Fruit fly (Drosophila melanogaster) whole organism, wandering third instar larva: ENCODE measurements around the gene Akap200.

Source experiments
- Abd-B ChIP-seq: fragments of >200 bp; optimal IDR thresholded peaks from 2 replicates; lab custom pipeline; 2017; ENCODE audit warnings: missing biosample characterization, missing genetic modification characterization
- CG32264 ChIP-seq: fragments of 200-800 bp; sonication (Bioruptor generic); optimal IDR thresholded peaks from 2 replicates; lab custom pipeline; 2016; ENCODE audit warnings: missing biosample characterization, missing genetic modification characterization
- CG9705 ChIP-seq: fragments of 200-800 bp; sonication (Bioruptor generic); optimal IDR thresholded peaks from 2 replicates; lab custom pipeline; 2018; ENCODE audit warnings: missing biosample characterization, mild to moderate bottlenecking, missing genetic modification characterization
- CrebA ChIP-seq: fragments of 200-800 bp; sonication (Bioruptor generic); optimal IDR thresholded peaks from 2 replicates; lab custom pipeline; 2016; ENCODE audit warnings: missing biosample characterization, mild to moderate bottlenecking, missing genetic modification characterization, borderline replicate concordance
- Dfd ChIP-seq: fragments of >200 bp; optimal IDR thresholded peaks from 2 replicates; lab custom pipeline; 2017; ENCODE audit warnings: missing biosample characterization, missing genetic modification characterization
- Dif ChIP-seq: fragments of 200-275, 200-300 bp; sonication (Bioruptor generic); optimal IDR thresholded peaks from 2 replicates; lab custom pipeline; 2018; ENCODE audit warnings: missing biosample characterization, missing genetic modification characterization; ENCODE audit not compliant: partially characterized antibody
- GATAd ChIP-seq: sonication (Bioruptor generic); optimal IDR thresholded peaks from 2 replicates; lab custom pipeline; 2016; ENCODE audit warnings: missing biosample characterization, missing genetic modification characterization
- HLH106 ChIP-seq: fragments of 200-800 bp; optimal IDR thresholded peaks from 3 replicates; lab custom pipeline; 2019; ENCODE audit warnings: missing biosample characterization, mild to moderate bottlenecking, missing genetic modification characterization, moderate library complexity
- Hnf4 ChIP-seq: fragments of 200-800 bp; sonication (Bioruptor generic); optimal IDR thresholded peaks from 2 replicates; lab custom pipeline; 2016; ENCODE audit warnings: missing biosample characterization, mild to moderate bottlenecking, missing genetic modification characterization
- Hr78 ChIP-seq: fragments of >200 bp; optimal IDR thresholded peaks from 2 replicates; lab custom pipeline; 2017; ENCODE audit warnings: missing biosample characterization, missing genetic modification characterization
- Hr83 ChIP-seq: fragments of 200-300 bp; sonication (Bioruptor generic); optimal IDR thresholded peaks from 2 replicates; lab custom pipeline; 2016; ENCODE audit warnings: missing biosample characterization, mild to moderate bottlenecking, missing genetic modification characterization, moderate library complexity; ENCODE audit not compliant: poor library complexity, severe bottlenecking
- Jra ChIP-seq: sonication (Bioruptor generic); optimal IDR thresholded peaks from 2 replicates; lab custom pipeline; 2016; ENCODE audit warnings: missing biosample characterization, missing genetic modification characterization
- Mio ChIP-seq: sonication (Bioruptor generic); optimal IDR thresholded peaks from 2 replicates; lab custom pipeline; 2016; ENCODE audit warnings: missing biosample characterization, missing genetic modification characterization
- Myc ChIP-seq: fragments of >200 bp; optimal IDR thresholded peaks from 2 replicates; lab custom pipeline; 2017
- N ChIP-seq: fragments of >200 bp; optimal IDR thresholded peaks from 2 replicates; lab custom pipeline; 2018; ENCODE audit warnings: missing biosample characterization, missing external identifiers, missing genetic modification characterization
- OdsH ChIP-seq: fragments of 200-800 bp; sonication (Bioruptor generic); optimal IDR thresholded peaks from 2 replicates; lab custom pipeline; 2016; ENCODE audit warnings: missing biosample characterization, mild to moderate bottlenecking, missing genetic modification characterization
- Rel ChIP-seq, 2 experiments: fragments of 200-800 bp; sonication (Bioruptor generic) in 1 of 2; optimal IDR thresholded peaks; 2 replicates in 1 of 2; 3 replicates in 1 of 2; lab custom pipeline; 2016 to 2019; ENCODE audit warnings: mild to moderate bottlenecking in 2 of 2, missing biosample characterization in 2 of 2, missing genetic modification characterization in 2 of 2, moderate library complexity in 1 of 2
- Sp1 ChIP-seq: fragments of 200-800 bp; sonication (Bioruptor generic); optimal IDR thresholded peaks from 3 replicates; lab custom pipeline; 2019; ENCODE audit warnings: missing biosample characterization, mild to moderate bottlenecking, missing genetic modification characterization, moderate library complexity
- Vsx2 ChIP-seq: fragments of 200-300, 225-300 bp; sonication (Bioruptor generic); optimal IDR thresholded peaks from 2 replicates; lab custom pipeline; 2018; ENCODE audit warnings: missing biosample characterization, missing genetic modification characterization; ENCODE audit not compliant: partially characterized antibody
- br ChIP-seq: fragments of 200-800 bp; sonication (Bioruptor generic); optimal IDR thresholded peaks from 2 replicates; lab custom pipeline; 2016; ENCODE audit warnings: missing biosample characterization, missing genetic modification characterization
- brk ChIP-seq: fragments of 200-800 bp; sonication (Bioruptor generic); optimal IDR thresholded peaks from 2 replicates; lab custom pipeline; 2016; ENCODE audit warnings: missing biosample characterization, mild to moderate bottlenecking, missing genetic modification characterization
- dl ChIP-seq, 2 experiments: fragments of 175-275, 200-275 bp in 1 of 2; fragments of 200-275 bp in 1 of 2; sonication (Bioruptor generic); optimal IDR thresholded peaks; lab custom pipeline; 2018; ENCODE audit warnings: mild to moderate bottlenecking in 2 of 2, missing biosample characterization in 2 of 2, missing genetic modification characterization in 2 of 2, moderate library complexity in 2 of 2; ENCODE audit not compliant: partially characterized antibody in 2 of 2, insufficient read depth in 1 of 2
- dmrt93B ChIP-seq: fragments of 200-800 bp; sonication (Bioruptor generic); optimal IDR thresholded peaks from 2 replicates; lab custom pipeline; 2018; ENCODE audit warnings: missing biosample characterization, mild to moderate bottlenecking, missing genetic modification characterization
- dsf ChIP-seq: sonication (Bioruptor generic); optimal IDR thresholded peaks from 2 replicates; lab custom pipeline; 2016; ENCODE audit warnings: missing biosample characterization, missing genetic modification characterization, borderline replicate concordance
- ey ChIP-seq: fragments of 200-800 bp; sonication (Bioruptor generic); optimal IDR thresholded peaks from 2 replicates; lab custom pipeline; 2016; ENCODE audit warnings: missing biosample characterization, missing genetic modification characterization
- foxo ChIP-seq, 2 experiments: fragments of 200-800 bp; sonication (Bioruptor generic); optimal IDR thresholded peaks; 2 replicates in 1 of 2; 3 replicates in 1 of 2; lab custom pipeline; 2016 to 2017; ENCODE audit warnings: missing biosample characterization in 2 of 2, missing genetic modification characterization in 2 of 2
- fru ChIP-seq: fragments of 200-800 bp; sonication (Bioruptor generic); optimal IDR thresholded peaks from 3 replicates; lab custom pipeline; 2016; ENCODE audit warnings: missing biosample characterization, mild to moderate bottlenecking, missing genetic modification characterization
- h ChIP-seq: fragments of 200-800 bp; sonication (Bioruptor generic); optimal IDR thresholded peaks from 3 replicates; lab custom pipeline; 2016; ENCODE audit warnings: missing biosample characterization, mild to moderate bottlenecking, missing genetic modification characterization
- jim ChIP-seq: fragments of 175-275, 200-325 bp; sonication (Bioruptor generic); optimal IDR thresholded peaks from 2 replicates; lab custom pipeline; 2016; ENCODE audit warnings: missing biosample characterization, mild to moderate bottlenecking, missing genetic modification characterization
- lola ChIP-seq: fragments of >200 bp; optimal IDR thresholded peaks from 2 replicates; lab custom pipeline; 2017; ENCODE audit warnings: missing biosample characterization, missing genetic modification characterization
- pan ChIP-seq: fragments of >200 bp; optimal IDR thresholded peaks from 2 replicates; lab custom pipeline; 2017
- psq ChIP-seq: fragments of 200-800 bp; sonication (Bioruptor generic); optimal IDR thresholded peaks from 3 replicates; lab custom pipeline; 2017; ENCODE audit warnings: missing biosample characterization, mild to moderate bottlenecking, missing genetic modification characterization, moderate library complexity
- rgr ChIP-seq: fragments of 200-800 bp; sonication (Bioruptor generic); optimal IDR thresholded peaks from 3 replicates; lab custom pipeline; 2016; ENCODE audit warnings: missing biosample characterization, mild to moderate bottlenecking, missing genetic modification characterization
- sage ChIP-seq: fragments of 200-800 bp; sonication (Bioruptor generic); optimal IDR thresholded peaks from 2 replicates; lab custom pipeline; 2016; ENCODE audit warnings: missing biosample characterization, mild to moderate bottlenecking, missing genetic modification characterization
- sv ChIP-seq: fragments of 200-800 bp; sonication (Bioruptor generic); optimal IDR thresholded peaks from 3 replicates; lab custom pipeline; 2016; ENCODE audit warnings: missing biosample characterization, missing genetic modification characterization
- tai ChIP-seq: sonication (Bioruptor generic); optimal IDR thresholded peaks from 2 replicates; lab custom pipeline; 2016; ENCODE audit warnings: missing biosample characterization, missing genetic modification characterization
- usp ChIP-seq: fragments of >200 bp; optimal IDR thresholded peaks from 2 replicates; lab custom pipeline; 2017; ENCODE audit warnings: missing biosample characterization, missing genetic modification characterization
- woc ChIP-seq: sonication (Bioruptor generic); optimal IDR thresholded peaks from 2 replicates; lab custom pipeline; 2016; ENCODE audit warnings: missing biosample characterization, mild to moderate bottlenecking, missing genetic modification characterization

Gene Akap200

DNA sequence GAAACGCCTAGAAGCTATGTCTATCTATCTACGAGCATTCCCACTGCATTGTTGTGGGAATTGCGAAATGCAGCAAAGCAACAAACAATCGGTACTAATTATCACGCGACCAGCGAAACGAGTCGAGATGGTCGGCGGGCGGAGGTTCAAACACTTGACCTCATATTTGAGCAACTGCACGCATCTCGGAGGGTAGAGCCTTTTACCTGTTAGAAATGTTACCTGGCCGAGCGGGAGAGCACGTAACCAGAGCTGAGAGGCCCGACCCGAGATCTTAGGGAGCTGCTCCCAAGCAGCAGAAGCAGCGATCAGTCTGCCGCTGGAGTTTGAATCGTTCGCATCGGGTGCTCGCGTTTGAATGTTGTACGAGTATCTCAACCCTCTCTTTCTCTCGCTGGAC is 62.9 kb downstream of the Akap200 start:
- TF ChIP-seq Hr78: no peak
- TF ChIP-seq Vsx2 (GFP tag; lab: Kevin White, UChicago): peak; percentile 29
- peak; percentile 37 for TF ChIP-seq Hr83 (GFP tag; lab: Kevin White, UChicago)
- TF ChIP-seq Sp1 (GFP tag; lab: Kevin White, UChicago): no peak
- TF ChIP-seq Jra: no peak
- TF ChIP-seq Dif (GFP tag; lab: Kevin White, UChicago): peak; percentile 73
- peak; percentile 68 to 70 for TF ChIP-seq dl (GFP tag; optimal IDR thresholded peaks at IDR 0.05; lab: Kevin White, UChicago; ENCODE audit: insufficient read depth in 1 of 2, partially characterized antibody in 2 of 2)
- no peak for TF ChIP-seq brk (GFP tag; lab: Kevin White, UChicago)

- TF ChIP-seq Dfd (GFP tag; lab: Kevin White, UChicago): no peak
- peak; percentile 86 for TF ChIP-seq Rel (GFP tag; optimal IDR thresholded peaks at IDR 0.05; lab: Kevin White, UChicago)
- TF ChIP-seq Rel (tag; optimal IDR thresholded peaks at IDR 0.05; lab: Kevin White, UChicago): peak; percentile 3
- TF ChIP-seq Hr83 (GFP tag; lab: Kevin White, UChicago): no peak
- no peak for TF ChIP-seq rgr (GFP tag; lab: Kevin White, UChicago)
- TF ChIP-seq HLH106: no peak
- no peak for TF ChIP-seq lola (GFP tag; lab: Kevin White, UChicago)
- peak; percentile 84 for TF ChIP-seq Sp1 (GFP tag; lab: Kevin White, UChicago)
- no peak for TF ChIP-seq br
- TF ChIP-seq dmrt93B (GFP tag; lab: Kevin White, UChicago): no peak
- no peak for TF ChIP-seq Jra
- peak; percentile 45 for TF ChIP-seq psq (GFP tag; lab: Kevin White, UChicago)
- no peak for TF ChIP-seq sv (GFP tag; lab: Kevin White, UChicago)
- no peak for TF ChIP-seq Myc (lab: Kevin White, UChicago)
- TF ChIP-seq Hnf4 (GFP tag; lab: Kevin White, UChicago): no peak
- no peak for TF ChIP-seq Abd-B (GFP tag; lab: Kevin White, UChicago)
- no peak for TF ChIP-seq Hr78
- peak; percentile 47 for TF ChIP-seq sage
- TF ChIP-seq Vsx2 (GFP tag; lab: Kevin White, UChicago): peak; percentile 13
- TF ChIP-seq GATAd (GFP tag; lab: Kevin White, UChicago): no peak
- TF ChIP-seq pan (lab: Kevin White, UChicago): no peak
- TF ChIP-seq CrebA: peak; percentile 90
- TF ChIP-seq fru: peak; percentile 10
- no peak for TF ChIP-seq dsf (GFP tag; lab: Kevin White, UChicago)
- TF ChIP-seq CG32264 (GFP tag; lab: Kevin White, UChicago): no peak
- no peak for TF ChIP-seq tai (GFP tag; lab: Kevin White, UChicago)
- TF ChIP-seq OdsH (GFP tag; lab: Kevin White, UChicago): no peak
- TF ChIP-seq usp (GFP tag; lab: Kevin White, UChicago): no peak
- no peak for TF ChIP-seq Mio
- no peak for TF ChIP-seq foxo (GFP tag; optimal IDR thresholded peaks at IDR 0.05; lab: Kevin White, UChicago)
- peak; percentile 67 for TF ChIP-seq brk (GFP tag; lab: Kevin White, UChicago)
- TF ChIP-seq jim (GFP tag; lab: Kevin White, UChicago): no peak
- no peak for TF ChIP-seq dl (GFP tag; optimal IDR thresholded peaks at IDR 0.05; lab: Kevin White, UChicago; ENCODE audit: insufficient read depth in 1 of 2, partially characterized antibody in 2 of 2)
- TF ChIP-seq Dif (GFP tag; lab: Kevin White, UChicago): no peak
- TF ChIP-seq CG9705 (GFP tag; lab: Kevin White, UChicago): no peak
- TF ChIP-seq h: no peak
- TF ChIP-seq ey (GFP tag; lab: Kevin White, UChicago): no peak
- TF ChIP-seq woc (GFP tag; lab: Kevin White, UChicago): no peak
- TF ChIP-seq N: no peak
Observed at dm6 chr2L:8478911-8479706, 63.6 kb downstream of the Akap200 start.
